Fruit fly (Drosophila melanogaster) whole organism, embryonic: ENCODE measurements around the gene alphaCOP.

Experiments
- CG10979 ChIP-seq: fragments of 200-800 bp; sonication (Bioruptor generic); optimal IDR thresholded peaks from 2 replicates; lab custom pipeline; 2018; ENCODE audit warnings: missing biosample characterization, mild to moderate bottlenecking, missing genetic modification characterization, moderate library complexity
- CG11093 ChIP-seq: fragments of 200-800 bp; sonication (Bioruptor generic); IDR thresholded peaks from 3 replicates; pipeline ENCODE4 v1.3.6; 2022; ENCODE audit warnings: missing biosample characterization, missing genetic modification characterization
- CG11247 ChIP-seq: fragments of 200-800 bp; sonication (Bioruptor generic); IDR thresholded peaks from 2 replicates; pipeline ENCODE4 v1.3.6; 2022; ENCODE audit warnings: missing biosample characterization, missing genetic modification characterization
- CG12104 ChIP-seq: fragments of 200-800 bp; sonication (Bioruptor generic); optimal IDR thresholded peaks from 3 replicates; lab custom pipeline; 2016; ENCODE audit warnings: missing biosample characterization, missing genetic modification characterization
- CG12391 ChIP-seq: fragments of 200-800 bp; sonication (Bioruptor generic); optimal IDR thresholded peaks from 3 replicates; lab custom pipeline; 2018; ENCODE audit warnings: missing biosample characterization, mild to moderate bottlenecking, missing genetic modification characterization, moderate library complexity
- CG12769 ChIP-seq: fragments of 200-800 bp; sonication (Bioruptor generic); optimal IDR thresholded peaks from 2 replicates; lab custom pipeline; 2019; ENCODE audit warnings: missing biosample characterization, mild to moderate bottlenecking, missing genetic modification characterization, moderate library complexity
- CG15011 ChIP-seq: fragments of 200-800 bp; sonication (Bioruptor generic); optimal IDR thresholded peaks from 3 replicates; lab custom pipeline; 2018; ENCODE audit warnings: missing biosample characterization, mild to moderate bottlenecking, missing genetic modification characterization
- CG1603 ChIP-seq: fragments of 200-800 bp; sonication (Bioruptor generic); optimal IDR thresholded peaks from 2 replicates; lab custom pipeline; 2019; ENCODE audit warnings: missing biosample characterization, mild to moderate bottlenecking, missing genetic modification characterization, moderate library complexity
- CG1647 ChIP-seq: fragments of 200-800 bp; sonication (Bioruptor generic); optimal IDR thresholded peaks from 3 replicates; lab custom pipeline; 2016; ENCODE audit warnings: missing biosample characterization, missing genetic modification characterization
- CG2202 ChIP-seq: fragments of 200-800 bp; sonication (Bioruptor generic); optimal IDR thresholded peaks from 2 replicates; lab custom pipeline; 2018; ENCODE audit warnings: missing biosample characterization, mild to moderate bottlenecking, missing genetic modification characterization
- CG2712 ChIP-seq: fragments of 200-800 bp; optimal IDR thresholded peaks from 3 replicates; lab custom pipeline; 2019; ENCODE audit warnings: missing biosample characterization, mild to moderate bottlenecking, missing genetic modification characterization, moderate library complexity
- CG3065 ChIP-seq: fragments of 200-800 bp; sonication (Bioruptor generic); optimal IDR thresholded peaks from 2 replicates; lab custom pipeline; 2016; ENCODE audit warnings: missing biosample characterization, missing genetic modification characterization
- CG31441 ChIP-seq: fragments of 200-800 bp; sonication (Bioruptor generic); IDR thresholded peaks from 2 replicates; pipeline ENCODE4 v1.3.6; 2022; ENCODE audit warnings: missing biosample characterization, missing genetic modification characterization
- CG5180 ChIP-seq: fragments of 200-800 bp; sonication (Bioruptor generic); optimal IDR thresholded peaks from 3 replicates; lab custom pipeline; 2017; ENCODE audit warnings: missing biosample characterization, missing genetic modification characterization, mild to moderate bottlenecking, moderate library complexity, missing genetic modification reagents
- CG6175 ChIP-seq: fragments of 200-800 bp; sonication (Bioruptor generic); IDR thresholded peaks from 3 replicates; pipeline ENCODE4 v1.3.6; 2022; ENCODE audit warnings: missing biosample characterization, missing genetic modification characterization
- CG7745 ChIP-seq: fragments of 200-800 bp; sonication (Bioruptor generic); optimal IDR thresholded peaks from 2 replicates; lab custom pipeline; 2018; ENCODE audit warnings: missing biosample characterization, mild to moderate bottlenecking, missing genetic modification characterization, moderate library complexity
- CG7928 ChIP-seq: fragments of 200-800 bp; sonication (Bioruptor generic); optimal IDR thresholded peaks from 2 replicates; lab custom pipeline; 2017; ENCODE audit warnings: missing biosample characterization, mild to moderate bottlenecking, missing genetic modification characterization
- CG7963 ChIP-seq: fragments of 200-800 bp; sonication (Bioruptor generic); IDR thresholded peaks from 3 replicates; pipeline ENCODE4 v1.3.6; 2022; ENCODE audit warnings: missing biosample characterization, missing genetic modification characterization; ENCODE audit not compliant: partially characterized antibody
- CG9932 ChIP-seq: fragments of 200-800 bp; sonication (Bioruptor generic); IDR thresholded peaks from 2 replicates; pipeline ENCODE4 v1.3.6; 2022; ENCODE audit warnings: missing biosample characterization, missing genetic modification characterization
- D19A ChIP-seq: fragments of 200-800 bp; optimal IDR thresholded peaks from 3 replicates; lab custom pipeline; 2019; ENCODE audit warnings: missing biosample characterization, mild to moderate bottlenecking, missing genetic modification characterization, moderate library complexity
- Doc2 ChIP-seq: fragments of 200-800 bp; sonication (Bioruptor generic); IDR thresholded peaks from 2 replicates; pipeline ENCODE4 v1.3.6; 2022; ENCODE audit warnings: missing biosample characterization, missing genetic modification characterization
- Dref ChIP-seq: fragments of 200-800 bp; sonication (Bioruptor generic); IDR thresholded peaks from 2 replicates; pipeline ENCODE4 v1.3.6; 2022; ENCODE audit warnings: missing biosample characterization, missing genetic modification characterization
- HHEX ChIP-seq: fragments of 200-800 bp; sonication (Bioruptor generic); optimal IDR thresholded peaks from 3 replicates; lab custom pipeline; 2017; ENCODE audit warnings: missing biosample characterization, mild to moderate bottlenecking, missing genetic modification characterization, missing genetic modification reagents
- Hey ChIP-seq: fragments of 200-800 bp; sonication (Bioruptor generic); optimal IDR thresholded peaks from 3 replicates; lab custom pipeline; 2018; ENCODE audit warnings: missing biosample characterization, mild to moderate bottlenecking, missing genetic modification characterization
- Hmr ChIP-seq: fragments of 200-800 bp; sonication (Bioruptor generic); optimal IDR thresholded peaks from 3 replicates; lab custom pipeline; 2017; ENCODE audit warnings: mild to moderate bottlenecking, missing biosample characterization, missing genetic modification reagents, missing genetic modification characterization
- MESR4 ChIP-seq: fragments of 200-800 bp; sonication (Bioruptor generic); optimal IDR thresholded peaks from 2 replicates; lab custom pipeline; 2018; ENCODE audit warnings: missing biosample characterization, mild to moderate bottlenecking, missing genetic modification characterization, moderate library complexity
- Myb ChIP-seq: fragments of 200-800 bp; sonication (Bioruptor generic); optimal IDR thresholded peaks from 2 replicates; lab custom pipeline; 2016; ENCODE audit warnings: missing biosample characterization, missing genetic modification characterization
- NfI ChIP-seq: fragments of 200-800 bp; sonication (Bioruptor generic); optimal IDR thresholded peaks from 3 replicates; lab custom pipeline; 2018; ENCODE audit warnings: missing biosample characterization, mild to moderate bottlenecking, missing genetic modification characterization, moderate library complexity
- YL-1 ChIP-seq: fragments of 200-800 bp; sonication (Bioruptor generic); optimal IDR thresholded peaks from 3 replicates; lab custom pipeline; 2017; ENCODE audit warnings: missing biosample characterization, mild to moderate bottlenecking, missing genetic modification characterization
- bcd ChIP-seq: fragments of 200-800 bp; sonication (Bioruptor generic); optimal IDR thresholded peaks from 2 replicates; lab custom pipeline; 2017; ENCODE audit warnings: missing biosample characterization, mild to moderate bottlenecking, missing genetic modification characterization
- br ChIP-seq: fragments of >200 bp; optimal IDR thresholded peaks from 2 replicates; lab custom pipeline; 2017
- chn ChIP-seq: fragments of 200-800 bp; sonication (Bioruptor generic); optimal IDR thresholded peaks from 2 replicates; lab custom pipeline; 2016; ENCODE audit warnings: missing biosample characterization, missing genetic modification characterization
- dmrt99B ChIP-seq: fragments of 200-800 bp; sonication (Bioruptor generic); optimal IDR thresholded peaks from 2 replicates; lab custom pipeline; 2018; ENCODE audit warnings: missing biosample characterization, mild to moderate bottlenecking, missing genetic modification characterization, moderate library complexity
- eve ChIP-seq, 2 experiments: fragments of >200 bp; optimal IDR thresholded peaks; 2 replicates each; lab custom pipeline; 2017; ENCODE audit warnings: missing biosample characterization in 2 of 2, missing genetic modification characterization in 2 of 2
- gcm2 ChIP-seq: fragments of 200-800 bp; sonication (Bioruptor generic); optimal IDR thresholded peaks from 2 replicates; lab custom pipeline; 2016; ENCODE audit warnings: missing biosample characterization, missing genetic modification characterization
- gfzf ChIP-seq: fragments of 200-800 bp; sonication (Bioruptor generic); optimal IDR thresholded peaks from 2 replicates; lab custom pipeline; 2016; ENCODE audit warnings: missing biosample characterization, mild to moderate bottlenecking, missing genetic modification characterization, moderate library complexity
- grau ChIP-seq: fragments of 200-800 bp; optimal IDR thresholded peaks from 3 replicates; lab custom pipeline; 2019; ENCODE audit warnings: missing biosample characterization, mild to moderate bottlenecking, missing genetic modification characterization, moderate library complexity
- hbn ChIP-seq: fragments of 200-800 bp; sonication (Bioruptor generic); IDR thresholded peaks from 2 replicates; pipeline ENCODE4 v1.3.6; 2022; ENCODE audit warnings: missing biosample characterization, missing genetic modification characterization; ENCODE audit not compliant: partially characterized antibody
- her ChIP-seq: fragments of 200-800 bp; sonication (Bioruptor generic); optimal IDR thresholded peaks from 2 replicates; lab custom pipeline; 2016; ENCODE audit warnings: missing biosample characterization, missing genetic modification characterization
- insv ChIP-seq, 2 experiments: fragments of 200-800 bp; sonication (Bioruptor generic); optimal IDR thresholded peaks; 3 replicates each; lab custom pipeline; 2016 to 2018; ENCODE audit warnings: missing biosample characterization in 2 of 2, missing genetic modification characterization in 2 of 2
- kah ChIP-seq: fragments of 200-800 bp; sonication (Bioruptor generic); optimal IDR thresholded peaks from 2 replicates; lab custom pipeline; 2018; ENCODE audit warnings: missing biosample characterization, mild to moderate bottlenecking, missing genetic modification characterization
- kni ChIP-seq: fragments of 200-800 bp; sonication (Bioruptor generic); optimal IDR thresholded peaks from 3 replicates; lab custom pipeline; 2017; ENCODE audit warnings: mild to moderate bottlenecking, missing biosample characterization, missing genetic modification reagents, missing genetic modification characterization
- pan ChIP-seq, 4 experiments: fragments of >200 bp in 3 of 4; fragments of 200-800 bp in 1 of 4; sonication (Bioruptor generic) in 1 of 4; optimal IDR thresholded peaks in 3 of 4; IDR thresholded peaks in 1 of 4; 2 replicates each; pipeline versions ENCODE4 v1.3.6 to Lab custom; 2017 to 2022; ENCODE audit warnings: missing biosample characterization in 2 of 4, missing genetic modification characterization in 2 of 4, mixed read lengths in 1 of 4
- pho ChIP-seq: fragments of 200-800 bp; sonication (Bioruptor generic); optimal IDR thresholded peaks from 2 replicates; lab custom pipeline; 2016; ENCODE audit warnings: missing biosample characterization, missing genetic modification characterization
- row ChIP-seq: fragments of 200-800 bp; sonication (Bioruptor generic); IDR thresholded peaks from 3 replicates; pipeline ENCODE4 v1.3.6; 2022; ENCODE audit warnings: missing biosample characterization, missing genetic modification characterization
- sens-2 ChIP-seq: fragments of 200-800 bp; sonication (Bioruptor generic); IDR thresholded peaks from 2 replicates; pipeline ENCODE4 v1.3.6; 2022; ENCODE audit warnings: missing biosample characterization, missing genetic modification characterization
- so ChIP-seq: fragments of 200-800 bp; sonication (Bioruptor generic); IDR thresholded peaks from 3 replicates; pipeline ENCODE4 v1.3.6; 2022; ENCODE audit warnings: missing biosample characterization, missing genetic modification characterization
- ssp ChIP-seq: fragments of 200-800 bp; sonication (Bioruptor generic); IDR thresholded peaks from 2 replicates; pipeline ENCODE4 v1.3.6; 2022; ENCODE audit warnings: missing biosample characterization, missing genetic modification characterization
- tna ChIP-seq: fragments of 200-800 bp; sonication (Bioruptor generic); IDR thresholded peaks from 2 replicates; pipeline ENCODE4 v1.3.6; 2022; ENCODE audit warnings: missing biosample characterization, missing genetic modification characterization; ENCODE audit not compliant: partially characterized antibody
- wor ChIP-seq: fragments of 200-800 bp; sonication (Bioruptor generic); IDR thresholded peaks from 2 replicates; pipeline ENCODE4 v1.3.6; 2022; ENCODE audit warnings: missing biosample characterization, missing genetic modification characterization

Gene alphaCOP

dm6 chr3L:1618116-1618727 is 26.8 kb downstream of the alphaCOP start, which contains the start of the genes CG13926, ABCB7 and CG33230 (continued):
- TF ChIP-seq MESR4 (GFP tag; lab: Kevin White, UChicago): peak; percentile 54
- TF ChIP-seq NfI (GFP tag; lab: Kevin White, UChicago): peak; percentile 16
- TF ChIP-seq ssp (GFP tag; lab: Robert Waterston, UW): no peak
- no peak for TF ChIP-seq CG2202 (tag; lab: Kevin White, UChicago)
- TF ChIP-seq HHEX (GFP tag; lab: Kevin White, UChicago): no peak
- no peak for TF ChIP-seq CG12769 (tag; lab: Kevin White, UChicago)
- no peak for TF ChIP-seq pho (GFP tag; lab: Kevin White, UChicago)
- TF ChIP-seq CG12391: peak; percentile 55
- no peak for TF ChIP-seq gcm2 (GFP tag; lab: Kevin White, UChicago)
- TF ChIP-seq Doc2 (GFP tag; lab: Robert Waterston, UW): no peak
- no peak for TF ChIP-seq CG2712
- no peak for TF ChIP-seq CG7963 (GFP tag; lab: Robert Waterston, UW)
- peak; percentile 31 for TF ChIP-seq Hmr (GFP tag; lab: Kevin White, UChicago)
- no peak; the same call in 1 of the 2 replicates for TF ChIP-seq CG31441 (GFP tag; lab: Robert Waterston, UW)
- TF ChIP-seq CG10979 (tag; lab: Kevin White, UChicago): peak; percentile 11
- no peak for TF ChIP-seq wor (GFP tag; lab: Robert Waterston, UW)
- no peak for TF ChIP-seq Myb (GFP tag; lab: Kevin White, UChicago)
- TF ChIP-seq bcd: peak; percentile 15
- TF ChIP-seq insv (GFP tag; optimal IDR thresholded peaks at IDR 0.05; lab: Kevin White, UChicago): no peak
- no peak for TF ChIP-seq her (GFP tag; lab: Kevin White, UChicago)
- no peak for TF ChIP-seq gfzf (GFP tag; lab: Kevin White, UChicago)
- TF ChIP-seq kah (GFP tag; lab: Kevin White, UChicago): peak; percentile 29
- TF ChIP-seq dmrt99B (tag; lab: Kevin White, UChicago): no peak
- no peak for TF ChIP-seq br (lab: Kevin White, UChicago)
- no peak for TF ChIP-seq CG1603 (tag; lab: Kevin White, UChicago)
- TF ChIP-seq Dref (GFP tag; lab: Robert Waterston, UW): 0 out of 2 replicates have a peak, but pooled peaks have one; percentile 10
- TF ChIP-seq CG7745: no peak
- no peak for TF ChIP-seq sens-2 (GFP tag; lab: Robert Waterston, UW)
- TF ChIP-seq CG11093 (GFP tag; lab: Robert Waterston, UW): no peak
- TF ChIP-seq kni (GFP tag; lab: Kevin White, UChicago): peak; percentile 59
- TF ChIP-seq CG15011 (GFP tag; lab: Kevin White, UChicago): no peak
- no peak for TF ChIP-seq D19A (tag; lab: Kevin White, UChicago)
- TF ChIP-seq CG12104 (GFP tag; lab: Kevin White, UChicago): no peak
- no peak for TF ChIP-seq CG1647
- TF ChIP-seq so: no peak
- TF ChIP-seq Hey (tag; lab: Kevin White, UChicago): peak; percentile 81
- TF ChIP-seq eve (GFP tag; optimal IDR thresholded peaks at IDR 0.05; lab: Kevin White, UChicago): no peak
- no peak for TF ChIP-seq tna (GFP tag; lab: Robert Waterston, UW)
- TF ChIP-seq CG5180 (GFP tag; lab: Kevin White, UChicago): no peak
- TF ChIP-seq CG11247 (GFP tag; lab: Robert Waterston, UW): no peak
- no peak for TF ChIP-seq pan (optimal IDR thresholded peaks at IDR 0.05; lab: Kevin White, UChicago)
- no peak for TF ChIP-seq pan (GFP tag; optimal IDR thresholded peaks at IDR 0.05 in 1 of 2, IDR thresholded peaks at IDR 0.05 in 1 of 2)
- no peak for TF ChIP-seq CG3065 (GFP tag; lab: Kevin White, UChicago)
- TF ChIP-seq YL-1 (GFP tag; lab: Kevin White, UChicago): peak; percentile 89
- 0 out of 2 replicates have a peak, but pooled peaks have one; percentile 21 for TF ChIP-seq hbn (GFP tag; lab: Robert Waterston, UW)
- no peak for TF ChIP-seq chn (GFP tag; lab: Kevin White, UChicago)
- TF ChIP-seq grau: peak; percentile 37
- no peak for TF ChIP-seq CG6175 (GFP tag; lab: Robert Waterston, UW)
- peak; percentile 92 for TF ChIP-seq row (GFP tag; lab: Robert Waterston, UW)
- TF ChIP-seq CG7928: no peak
- peak; percentile 53; the same call in 1 of the 2 replicates for TF ChIP-seq CG9932 (GFP tag; lab: Robert Waterston, UW)
